Worm (Caenorhabditis elegans): Measurements from ENCODE around the gene spp-22.

ce11 chrX:7170575-7171297, 40.8 kb upstream of the spp-22 start, which contains the start of gene bar-1:
- no peak for TF ChIP-seq dao-5 (tag; optimal IDR thresholded peaks at IDR 0.05)
- TF ChIP-seq him-1 (tag; optimal IDR thresholded peaks at IDR 0.05): no peak
- TF ChIP-seq W03F9.2 (tag; optimal IDR thresholded peaks at IDR 0.05): no peak
